Fruit fly (Drosophila melanogaster): Measurements from ENCODE around the gene SP555.

Gene SP555

dm6 chr2L:5037402-5037860 is at the start of gene SP555, which contains the start of gene CG14042:
Gene SP555 (plus strand): TSS chr2L:5037709.
Gene CG14042 (plus strand): TSS chr2L:5037709.
- TF ChIP-seq Pif1B (GFP tag; optimal IDR thresholded peaks at IDR 0.05): no peak
- TF ChIP-seq fd96Ca (GFP tag; IDR thresholded peaks at IDR 0.05): 0 out of 3 replicates have a peak, but pooled peaks have one; percentile 18

- TF ChIP-seq CG4496 (GFP tag; IDR thresholded peaks at IDR 0.05) (no peak), CG17806 (tag; optimal IDR thresholded peaks at IDR 0.05) (no peak), Pif1A (GFP tag; optimal IDR thresholded peaks at IDR 0.05) (no peak), D1 (tag; optimal IDR thresholded peaks at IDR 0.05) (no peak), fd96Ca (GFP tag; IDR thresholded peaks at IDR 0.05) (no peak), CG14655 (GFP tag; optimal IDR thresholded peaks at IDR 0.05) (no peak), CG32121 (GFP tag; IDR thresholded peaks at IDR 0.05) (no peak), CG12605 (GFP tag; IDR thresholded peaks at IDR 0.05) (no peak), CG10348 (GFP tag; IDR thresholded peaks at IDR 0.05) (no peak)
These were observed 42.3 kb upstream of the SP555 start for dm6 chr2L:4995010-4995836.

- no peak for TF ChIP-seq CG9948 (tag; optimal IDR thresholded peaks at IDR 0.05)
- TF ChIP-seq CG12605 (GFP tag; IDR thresholded peaks at IDR 0.05): no peak
- no peak for TF ChIP-seq EcR (GFP tag; optimal IDR thresholded peaks at IDR 0.05)
- TF ChIP-seq CG4496 (GFP tag; IDR thresholded peaks at IDR 0.05): no peak
- no peak for TF ChIP-seq CG8159 (tag; optimal IDR thresholded peaks at IDR 0.05)
- TF ChIP-seq CG15710 (tag; optimal IDR thresholded peaks at IDR 0.05): no peak
- no peak for TF ChIP-seq CG13204 (GFP tag; optimal IDR thresholded peaks at IDR 0.05)
- TF ChIP-seq CG8301 (tag; optimal IDR thresholded peaks at IDR 0.05): no peak
- TF ChIP-seq rn (GFP tag; IDR thresholded peaks at IDR 0.05): no peak
- TF ChIP-seq fd96Ca (GFP tag; IDR thresholded peaks at IDR 0.05): no peak
These were observed 41.7 kb upstream of the SP555 start for dm6 chr2L:4995837-4996136.

dm6 chr2L:4996283-4996922 is 41.1 kb upstream of the SP555 start:
- TF ChIP-seq fd96Ca (GFP tag; IDR thresholded peaks at IDR 0.05): no peak
- TF ChIP-seq CG34367 (tag; optimal IDR thresholded peaks at IDR 0.05): no peak
- no peak for TF ChIP-seq CG10348 (GFP tag; IDR thresholded peaks at IDR 0.05)
- TF ChIP-seq CG12605 (GFP tag; IDR thresholded peaks at IDR 0.05): no peak
- TF ChIP-seq CG15710 (tag; optimal IDR thresholded peaks at IDR 0.05): no peak
- no peak for TF ChIP-seq CG4496 (GFP tag; IDR thresholded peaks at IDR 0.05)
- TF ChIP-seq CG13204 (GFP tag; optimal IDR thresholded peaks at IDR 0.05): no peak
- no peak for TF ChIP-seq CG14655 (GFP tag; optimal IDR thresholded peaks at IDR 0.05)
- no peak for TF ChIP-seq EcR (GFP tag; optimal IDR thresholded peaks at IDR 0.05)
- TF ChIP-seq Ets98B (GFP tag; IDR thresholded peaks at IDR 0.05): no peak
- no peak for TF ChIP-seq CG9948 (tag; optimal IDR thresholded peaks at IDR 0.05)
- no peak for TF ChIP-seq gl (tag; optimal IDR thresholded peaks at IDR 0.05)
- no peak for TF ChIP-seq rn (GFP tag; IDR thresholded peaks at IDR 0.05)

dm6 chr2L:4997401-4998259 is 39.9 kb upstream of the SP555 start:
- TF ChIP-seq EcR (GFP tag; optimal IDR thresholded peaks at IDR 0.05): peak; percentile 95
- TF ChIP-seq CG9948 (tag; optimal IDR thresholded peaks at IDR 0.05): peak; percentile 99
- TF ChIP-seq CG10348 (GFP tag; IDR thresholded peaks at IDR 0.05): peak; percentile 96
- peak; percentile 98 for TF ChIP-seq rn (GFP tag; IDR thresholded peaks at IDR 0.05)
- peak; percentile 100 for TF ChIP-seq CG14655 (GFP tag; optimal IDR thresholded peaks at IDR 0.05)
- peak; percentile 100 for TF ChIP-seq CG4496 (GFP tag; IDR thresholded peaks at IDR 0.05)
- TF ChIP-seq Snoo (tag; optimal IDR thresholded peaks at IDR 0.05): peak; percentile 99
- peak; percentile 100 for TF ChIP-seq Ets98B (GFP tag; IDR thresholded peaks at IDR 0.05)
- TF ChIP-seq gl (tag; optimal IDR thresholded peaks at IDR 0.05): peak; percentile 98
- TF ChIP-seq CG8301 (tag; optimal IDR thresholded peaks at IDR 0.05): peak; percentile 100
- peak; percentile 99 for TF ChIP-seq CG32121 (GFP tag; IDR thresholded peaks at IDR 0.05)
- peak; percentile 99 for TF ChIP-seq CG34367 (tag; optimal IDR thresholded peaks at IDR 0.05)
- TF ChIP-seq CG17806 (tag; optimal IDR thresholded peaks at IDR 0.05): peak; percentile 99
- TF ChIP-seq CG12605 (GFP tag; IDR thresholded peaks at IDR 0.05): peak; percentile 99
- TF ChIP-seq fd96Ca (GFP tag; IDR thresholded peaks at IDR 0.05): peak; percentile 99
- TF ChIP-seq Pif1A (GFP tag; optimal IDR thresholded peaks at IDR 0.05): peak; percentile 99
- peak; percentile 98 for TF ChIP-seq CG15710 (tag; optimal IDR thresholded peaks at IDR 0.05)
- peak; percentile 99 for TF ChIP-seq CG8159 (tag; optimal IDR thresholded peaks at IDR 0.05)
- TF ChIP-seq CG13204 (GFP tag; optimal IDR thresholded peaks at IDR 0.05): peak; percentile 96
- peak; percentile 94 for TF ChIP-seq D1 (tag; optimal IDR thresholded peaks at IDR 0.05)
- peak; percentile 99 for TF ChIP-seq Pif1B (GFP tag; optimal IDR thresholded peaks at IDR 0.05)

dm6 chr2L:4998260-4998560 is 39.3 kb upstream of the SP555 start:
- TF ChIP-seq EcR (GFP tag; optimal IDR thresholded peaks at IDR 0.05) (no peak), Pif1B (GFP tag; optimal IDR thresholded peaks at IDR 0.05) (no peak), Ets98B (GFP tag; IDR thresholded peaks at IDR 0.05) (no peak), fd96Ca (GFP tag; IDR thresholded peaks at IDR 0.05) (no peak), CG10348 (GFP tag; IDR thresholded peaks at IDR 0.05) (no peak), CG8159 (tag; optimal IDR thresholded peaks at IDR 0.05) (no peak), CG4496 (GFP tag; IDR thresholded peaks at IDR 0.05) (no peak), gl (tag; optimal IDR thresholded peaks at IDR 0.05) (no peak), CG12605 (GFP tag; IDR thresholded peaks at IDR 0.05) (no peak), CG8301 (tag; optimal IDR thresholded peaks at IDR 0.05) (no peak), CG9948 (tag; optimal IDR thresholded peaks at IDR 0.05) (no peak), Pif1A (GFP tag; optimal IDR thresholded peaks at IDR 0.05) (no peak)
